Fruit fly (Drosophila melanogaster) whole organism, embryonic: Measurements from ENCODE around the gene CG2182.

ENCODE experiments used
- BEAF-32 ChIP-seq: fragments of 200-800 bp; sonication (Bioruptor generic); optimal IDR thresholded peaks from 3 replicates; lab custom pipeline; 2017; ENCODE audit warnings: missing biosample characterization, missing genetic modification characterization, mild to moderate bottlenecking, moderate library complexity, missing genetic modification reagents
- Bgb ChIP-seq: fragments of 200-800 bp; sonication (Bioruptor generic); IDR thresholded peaks from 2 replicates; pipeline ENCODE4 v1.3.6; 2022; ENCODE audit warnings: missing biosample characterization, missing genetic modification characterization; ENCODE audit not compliant: partially characterized antibody
- Bteb2 ChIP-seq: fragments of 200-800 bp; sonication (Bioruptor generic); optimal IDR thresholded peaks from 2 replicates; lab custom pipeline; 2016; ENCODE audit warnings: missing biosample characterization, missing genetic modification characterization
- CG10543 ChIP-seq: fragments of 200-800 bp; sonication (Bioruptor generic); optimal IDR thresholded peaks from 3 replicates; lab custom pipeline; 2017; ENCODE audit warnings: missing biosample characterization, mild to moderate bottlenecking, missing genetic modification characterization, moderate library complexity
- CG10979 ChIP-seq: fragments of 200-800 bp; sonication (Bioruptor generic); optimal IDR thresholded peaks from 2 replicates; lab custom pipeline; 2018; ENCODE audit warnings: missing biosample characterization, mild to moderate bottlenecking, missing genetic modification characterization, moderate library complexity
- CG11504 ChIP-seq: fragments of 200-800 bp; sonication (Bioruptor generic); optimal IDR thresholded peaks from 3 replicates; lab custom pipeline; 2019; ENCODE audit warnings: missing biosample characterization, mild to moderate bottlenecking, missing genetic modification characterization, moderate library complexity
- CG12744 ChIP-seq: fragments of 200-800 bp; sonication (Bioruptor generic); optimal IDR thresholded peaks from 2 replicates; lab custom pipeline; 2016; ENCODE audit warnings: missing biosample characterization, missing genetic modification characterization
- CG13123 ChIP-seq: fragments of 200-800 bp; sonication (Bioruptor generic); optimal IDR thresholded peaks from 2 replicates; lab custom pipeline; 2016; ENCODE audit warnings: missing biosample characterization, missing genetic modification characterization
- CG14710 ChIP-seq: fragments of 200-800 bp; sonication (Bioruptor generic); optimal IDR thresholded peaks from 3 replicates; lab custom pipeline; 2019; ENCODE audit warnings: missing biosample characterization, mild to moderate bottlenecking, missing genetic modification characterization, moderate library complexity
- CG14860 ChIP-seq: fragments of 200-800 bp; sonication (Bioruptor generic); IDR thresholded peaks from 3 replicates; pipeline ENCODE4 v1.3.6; 2022; ENCODE audit warnings: missing biosample characterization, missing genetic modification characterization; ENCODE audit not compliant: partially characterized antibody
- CG15269 ChIP-seq: fragments of 200-800 bp; sonication (Bioruptor generic); optimal IDR thresholded peaks from 2 replicates; lab custom pipeline; 2018; ENCODE audit warnings: missing biosample characterization, mild to moderate bottlenecking, missing genetic modification characterization, moderate library complexity
- CG16815 ChIP-seq: fragments of 200-800 bp; sonication (Bioruptor generic); optimal IDR thresholded peaks from 3 replicates; lab custom pipeline; 2017; ENCODE audit warnings: missing biosample characterization, mild to moderate bottlenecking, missing genetic modification characterization
- CG18619 ChIP-seq: fragments of 200-800 bp; sonication (Bioruptor generic); optimal IDR thresholded peaks from 3 replicates; lab custom pipeline; 2017; ENCODE audit warnings: missing biosample characterization, mild to moderate bottlenecking, missing genetic modification characterization
- CG2199 ChIP-seq: fragments of 200-800 bp; sonication (Bioruptor generic); IDR thresholded peaks from 3 replicates; pipeline ENCODE4 v1.3.6; 2022; ENCODE audit warnings: missing biosample characterization, missing genetic modification characterization
- CG34224 ChIP-seq: fragments of 200-800 bp; sonication (Bioruptor generic); IDR thresholded peaks from 3 replicates; pipeline ENCODE4 v1.3.6; 2022; ENCODE audit warnings: missing biosample characterization, missing genetic modification characterization; ENCODE audit not compliant: partially characterized antibody
- CG4360 ChIP-seq: fragments of 200-800 bp; sonication (Bioruptor generic); IDR thresholded peaks from 2 replicates; pipeline ENCODE4 v1.3.6; 2022; ENCODE audit warnings: missing biosample characterization, missing genetic modification characterization
- CG6654 ChIP-seq: fragments of 200-800 bp; sonication (Bioruptor generic); optimal IDR thresholded peaks from 2 replicates; lab custom pipeline; 2017; ENCODE audit warnings: missing biosample characterization, mild to moderate bottlenecking, missing genetic modification characterization
- Deaf1 ChIP-seq: fragments of 200-800 bp; optimal IDR thresholded peaks from 3 replicates; lab custom pipeline; 2019; ENCODE audit warnings: missing biosample characterization, mild to moderate bottlenecking, missing genetic modification characterization, moderate library complexity
- Doc2 ChIP-seq: fragments of 200-800 bp; sonication (Bioruptor generic); IDR thresholded peaks from 2 replicates; pipeline ENCODE4 v1.3.6; 2022; ENCODE audit warnings: missing biosample characterization, missing genetic modification characterization
- Fer3 ChIP-seq: fragments of 200-800 bp; sonication (Bioruptor generic); optimal IDR thresholded peaks from 2 replicates; lab custom pipeline; 2018; ENCODE audit warnings: missing biosample characterization, mild to moderate bottlenecking, missing genetic modification characterization, moderate library complexity
- H15 ChIP-seq: fragments of 200-800 bp; sonication (Bioruptor generic); IDR thresholded peaks from 3 replicates; pipeline ENCODE4 v1.3.6; 2022; ENCODE audit warnings: missing biosample characterization, missing genetic modification characterization
- Hey ChIP-seq: fragments of 200-800 bp; sonication (Bioruptor generic); optimal IDR thresholded peaks from 3 replicates; lab custom pipeline; 2018; ENCODE audit warnings: missing biosample characterization, mild to moderate bottlenecking, missing genetic modification characterization
- HmgD ChIP-seq: fragments of 200-800 bp; sonication (Bioruptor generic); optimal IDR thresholded peaks from 3 replicates; lab custom pipeline; 2016; ENCODE audit warnings: missing biosample characterization, missing genetic modification characterization
- Hr51 ChIP-seq, 2 experiments: fragments of 200-800 bp; sonication (Bioruptor generic); optimal IDR thresholded peaks; 2 replicates in 1 of 2; 3 replicates in 1 of 2; lab custom pipeline; 2016 to 2018; ENCODE audit warnings: missing biosample characterization in 2 of 2, missing genetic modification characterization in 2 of 2, mild to moderate bottlenecking in 1 of 2, moderate library complexity in 1 of 2
- Pdp1 ChIP-seq, 2 experiments: fragments of 200-800 bp; sonication (Bioruptor generic); optimal IDR thresholded peaks; 3 replicates each; lab custom pipeline; 2016; ENCODE audit warnings: missing biosample characterization in 2 of 2, missing genetic modification characterization in 2 of 2, mild to moderate bottlenecking in 1 of 2, moderate library complexity in 1 of 2
- Sox102F ChIP-seq: fragments of 200-800 bp; sonication (Bioruptor generic); optimal IDR thresholded peaks from 2 replicates; lab custom pipeline; 2018; ENCODE audit warnings: missing biosample characterization, mild to moderate bottlenecking, missing genetic modification characterization, moderate library complexity
- Sry-δ ChIP-seq: fragments of 200-800 bp; sonication (Bioruptor generic); optimal IDR thresholded peaks from 2 replicates; lab custom pipeline; 2016; ENCODE audit warnings: missing biosample characterization, missing genetic modification characterization
- ab ChIP-seq: fragments of 200-800 bp; sonication (Bioruptor generic); optimal IDR thresholded peaks from 2 replicates; lab custom pipeline; 2016; ENCODE audit warnings: missing biosample characterization, missing genetic modification characterization
- abd-A ChIP-seq: fragments of 200-800 bp; sonication (Bioruptor generic); optimal IDR thresholded peaks from 3 replicates; lab custom pipeline; 2019; ENCODE audit warnings: missing biosample characterization, mild to moderate bottlenecking, missing genetic modification characterization, moderate library complexity
- ase ChIP-seq: fragments of 200-800 bp; sonication (Bioruptor generic); IDR thresholded peaks from 3 replicates; pipeline ENCODE4 v1.3.6; 2022; ENCODE audit warnings: missing biosample characterization, missing genetic modification characterization
- ato ChIP-seq: fragments of 200-800 bp; sonication (Bioruptor generic); IDR thresholded peaks from 2 replicates; pipeline ENCODE4 v1.3.6; 2022; ENCODE audit warnings: missing biosample characterization, missing genetic modification characterization; ENCODE audit not compliant: partially characterized antibody
- az2 ChIP-seq: fragments of 200-800 bp; sonication (Bioruptor generic); optimal IDR thresholded peaks from 3 replicates; lab custom pipeline; 2016; ENCODE audit warnings: missing biosample characterization, missing genetic modification characterization
- cg ChIP-seq: fragments of 200-800 bp; sonication (Bioruptor generic); optimal IDR thresholded peaks from 3 replicates; lab custom pipeline; 2019; ENCODE audit warnings: missing biosample characterization, mild to moderate bottlenecking, missing genetic modification characterization, moderate library complexity
- exex ChIP-seq: fragments of 200-800 bp; sonication (Bioruptor generic); optimal IDR thresholded peaks from 4 replicates; lab custom pipeline; 2018; ENCODE audit warnings: missing biosample characterization, mild to moderate bottlenecking, missing genetic modification characterization, moderate library complexity
- fd3F ChIP-seq: fragments of 200-800 bp; sonication (Bioruptor generic); optimal IDR thresholded peaks from 2 replicates; lab custom pipeline; 2018; ENCODE audit warnings: missing biosample characterization, mild to moderate bottlenecking, missing genetic modification characterization, moderate library complexity
- gcm2 ChIP-seq: fragments of 200-800 bp; sonication (Bioruptor generic); optimal IDR thresholded peaks from 2 replicates; lab custom pipeline; 2016; ENCODE audit warnings: missing biosample characterization, missing genetic modification characterization
- ham ChIP-seq: fragments of 200-800 bp; sonication (Bioruptor generic); IDR thresholded peaks from 2 replicates; pipeline ENCODE4 v1.3.6; 2022; ENCODE audit warnings: missing biosample characterization, missing genetic modification characterization
- hth ChIP-seq: fragments of >200 bp; optimal IDR thresholded peaks from 2 replicates; lab custom pipeline; 2017; ENCODE audit warnings: inconsistent platforms
- ken ChIP-seq: fragments of 200-800 bp; sonication (Bioruptor generic); IDR thresholded peaks from 3 replicates; pipeline ENCODE4 v1.3.6; 2022; ENCODE audit warnings: missing biosample characterization, missing genetic modification characterization
- knrl ChIP-seq: fragments of 200-800 bp; sonication (Bioruptor generic); IDR thresholded peaks from 3 replicates; pipeline ENCODE4 v1.3.6; 2022; ENCODE audit warnings: missing biosample characterization, missing genetic modification characterization; ENCODE audit not compliant: partially characterized antibody
- nom ChIP-seq: fragments of 200-800 bp; sonication (Bioruptor generic); optimal IDR thresholded peaks from 2 replicates; lab custom pipeline; 2017; ENCODE audit warnings: missing biosample characterization, missing genetic modification characterization, mild to moderate bottlenecking, moderate library complexity, missing genetic modification reagents
- pb ChIP-seq: fragments of 200-800 bp; sonication (Bioruptor generic); optimal IDR thresholded peaks from 3 replicates; lab custom pipeline; 2016; ENCODE audit warnings: missing biosample characterization, missing genetic modification characterization
- prd ChIP-seq, 3 experiments: fragments of >200 bp in 2 of 3; fragments of 200-800 bp in 1 of 3; sonication (Bioruptor generic) in 1 of 3; optimal IDR thresholded peaks in 2 of 3; IDR thresholded peaks in 1 of 3; 2 replicates in 2 of 3; 3 replicates in 1 of 3; pipeline versions ENCODE4 v1.3.6 to Lab custom; 2017 to 2022; ENCODE audit warnings: missing biosample characterization in 1 of 3, missing genetic modification characterization in 1 of 3
- sd ChIP-seq: fragments of 200-800 bp; sonication (Bioruptor generic); optimal IDR thresholded peaks from 3 replicates; lab custom pipeline; 2018; ENCODE audit warnings: missing biosample characterization, mild to moderate bottlenecking, missing genetic modification characterization, moderate library complexity
- slp2 ChIP-seq: fragments of 200-800 bp; sonication (Bioruptor generic); optimal IDR thresholded peaks from 2 replicates; lab custom pipeline; 2016; ENCODE audit warnings: missing biosample characterization, missing genetic modification characterization
- vnd ChIP-seq: fragments of 200-800 bp; sonication (Bioruptor generic); IDR thresholded peaks from 3 replicates; pipeline ENCODE4 v1.3.6; 2022; ENCODE audit warnings: missing biosample characterization, missing genetic modification characterization; ENCODE audit not compliant: partially characterized antibody

Gene CG2182

DNA sequence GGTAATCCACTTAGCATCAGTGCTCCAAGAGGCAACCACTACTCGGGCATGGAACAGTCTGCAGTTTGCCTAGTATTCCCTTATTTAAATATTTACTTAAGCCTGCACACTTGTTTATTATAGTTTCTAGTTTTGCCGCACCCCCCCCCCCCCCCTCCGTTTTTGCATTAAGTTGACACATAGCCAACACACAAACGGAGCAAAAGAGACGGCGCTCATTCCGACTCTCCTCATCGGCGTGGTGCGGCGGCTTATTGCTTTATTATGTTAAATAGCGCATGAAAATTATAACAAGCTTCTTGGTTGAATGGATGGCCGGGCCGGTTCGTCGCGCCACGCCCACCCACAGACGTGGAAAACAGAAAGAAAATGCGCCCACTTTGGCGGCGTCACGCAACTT is 29.9 kb upstream of the CG2182 start (continued):
- TF ChIP-seq CG34224 (GFP tag; lab: Robert Waterston, UW): no peak
- no peak for TF ChIP-seq CG10543 (GFP tag; lab: Kevin White, UChicago)
- TF ChIP-seq CG14860 (GFP tag; lab: Robert Waterston, UW): 0 out of 3 replicates have a peak, but pooled peaks have one; percentile 13
- TF ChIP-seq abd-A (tag; lab: Kevin White, UChicago): peak; percentile 82
- no peak for TF ChIP-seq CG14710 (tag; lab: Kevin White, UChicago)
- no peak for TF ChIP-seq CG12744 (GFP tag; lab: Kevin White, UChicago)
- no peak for TF ChIP-seq exex (tag; lab: Kevin White, UChicago)
- no peak for TF ChIP-seq CG13123
- no peak for TF ChIP-seq CG6654 (GFP tag; lab: Kevin White, UChicago)

- no peak for TF ChIP-seq nom (GFP tag; lab: Kevin White, UChicago)
- TF ChIP-seq CG11504 (tag; lab: Kevin White, UChicago): peak; percentile 72
- TF ChIP-seq Hey: no peak
- TF ChIP-seq Deaf1: peak; percentile 16
- TF ChIP-seq CG2199 (GFP tag; lab: Robert Waterston, UW): no peak
- TF ChIP-seq CG18619: peak; percentile 34
- no peak for TF ChIP-seq ato
- no peak for TF ChIP-seq ab (GFP tag; lab: Kevin White, UChicago)
- TF ChIP-seq CG15269 (tag; lab: Kevin White, UChicago): peak; percentile 68
- TF ChIP-seq ham (GFP tag; lab: Robert Waterston, UW): no peak
- TF ChIP-seq CG4360: no peak
- peak in 1 of 2 experiments; percentile 62 for TF ChIP-seq Hr51 (GFP tag; optimal IDR thresholded peaks at IDR 0.05; lab: Kevin White, UChicago)
- no peak for TF ChIP-seq Doc2 (GFP tag; lab: Robert Waterston, UW)
- peak; percentile 24 for TF ChIP-seq slp2 (GFP tag; lab: Kevin White, UChicago)
- peak; percentile 11 to 52 for TF ChIP-seq Pdp1 (GFP tag; optimal IDR thresholded peaks at IDR 0.05; lab: Kevin White, UChicago)
- no peak for TF ChIP-seq ase (GFP tag; lab: Robert Waterston, UW)
- no peak for TF ChIP-seq prd (optimal IDR thresholded peaks at IDR 0.05; lab: Kevin White, UChicago)
- TF ChIP-seq prd (GFP tag; IDR thresholded peaks at IDR 0.05; lab: Robert Waterston, UW): peak; percentile 66; the same call in 2 of the 3 replicates
- peak; percentile 27 for TF ChIP-seq CG16815 (GFP tag; lab: Kevin White, UChicago)
- peak; percentile 5 for TF ChIP-seq fd3F (GFP tag; lab: Kevin White, UChicago)
- TF ChIP-seq gcm2 (GFP tag; lab: Kevin White, UChicago): no peak
- peak; percentile 24 for TF ChIP-seq sd (tag; lab: Kevin White, UChicago)
- TF ChIP-seq H15 (GFP tag; lab: Robert Waterston, UW): 0 out of 3 replicates have a peak, but pooled peaks have one; percentile 9
- no peak for TF ChIP-seq pb
- peak; percentile 42 for TF ChIP-seq az2 (GFP tag; lab: Kevin White, UChicago)
- peak; percentile 60 for TF ChIP-seq cg
- TF ChIP-seq hth (lab: Kevin White, UChicago): no peak
- peak; percentile 62 for TF ChIP-seq Fer3 (tag; lab: Kevin White, UChicago)
- no peak for TF ChIP-seq Bgb (GFP tag; lab: Robert Waterston, UW)
- TF ChIP-seq ken (GFP tag; lab: Robert Waterston, UW): peak; percentile 40; the same call in 1 of the 3 replicates
- no peak for TF ChIP-seq HmgD
- peak; percentile 63 for TF ChIP-seq Sox102F (GFP tag; lab: Kevin White, UChicago)
- TF ChIP-seq CG10979: peak; percentile 38
- no peak for TF ChIP-seq knrl (GFP tag; lab: Robert Waterston, UW)
- no peak for TF ChIP-seq BEAF-32 (GFP tag; lab: Kevin White, UChicago)
- TF ChIP-seq vnd: no peak
- TF ChIP-seq Bteb2: no peak
- no peak for TF ChIP-seq Sry-δ (GFP tag; lab: Kevin White, UChicago)
Observed at dm6 chr3R:5686049-5686757, 26.5 kb upstream of the CG2182 start.
